Worm (Caenorhabditis elegans) whole organism, young adult: ENCODE data around the gene ptr-24.

Experiments
- B0261.1 ChIP-seq: sonication (generic microtip); optimal IDR thresholded peaks from 2 replicates; lab custom pipeline; 2016; ENCODE audit warnings: mild to moderate bottlenecking, missing genetic modification characterization, moderate library complexity, missing compliant biosample characterization
- F23B12.7 ChIP-seq: sonication (generic microtip); optimal IDR thresholded peaks from 2 replicates; lab custom pipeline; 2017; ENCODE audit warnings: missing genetic modification characterization, mild to moderate bottlenecking, missing compliant biosample characterization, antibody characterized with exemption, moderate library complexity; ENCODE audit not compliant: insufficient read depth
- cebp-1 ChIP-seq, 2 experiments: fragments of 200-800 bp in 1 of 2; sonication (Bioruptor generic) in 1 of 2; sonication (generic microtip) in 1 of 2; IDR thresholded peaks in 1 of 2; optimal IDR thresholded peaks in 1 of 2; 2 replicates each; pipeline versions ENCODE4 v1.3.6 to Lab custom; 2017 to 2022; ENCODE audit warnings: missing compliant biosample characterization in 2 of 2, missing genetic modification characterization in 2 of 2, mild to moderate bottlenecking in 1 of 2, missing genetic modification reagents in 1 of 2, moderate library complexity in 1 of 2
- ceh-91 ChIP-seq: fragments of 200-800 bp; sonication (Bioruptor generic); IDR thresholded peaks from 2 replicates; pipeline ENCODE4 v1.3.6; 2022; ENCODE audit warnings: missing genetic modification reagents, missing genetic modification characterization, missing compliant biosample characterization
- dpl-1 ChIP-seq: fragments of 150-350 bp; optimal IDR thresholded peaks from 2 replicates; lab custom pipeline; 2014; ENCODE audit warnings: missing biosample characterization, missing genetic modification reagents, missing genetic modification characterization
- snpc-4 ChIP-seq, 5 experiments: fragments of 150-350 bp in 1 of 5; sonication (generic microtip) in 4 of 5; optimal IDR thresholded peaks; 2 replicates each; lab custom pipeline; 2014 to 2018; ENCODE audit warnings: missing genetic modification characterization in 5 of 5, missing biosample characterization in 3 of 5, antibody characterized with exemption in 2 of 5, mild to moderate bottlenecking in 2 of 5, missing compliant biosample characterization in 2 of 5, missing genotype in 2 of 5, moderate library complexity in 2 of 5, missing genetic modification reagents in 1 of 5

DNA sequence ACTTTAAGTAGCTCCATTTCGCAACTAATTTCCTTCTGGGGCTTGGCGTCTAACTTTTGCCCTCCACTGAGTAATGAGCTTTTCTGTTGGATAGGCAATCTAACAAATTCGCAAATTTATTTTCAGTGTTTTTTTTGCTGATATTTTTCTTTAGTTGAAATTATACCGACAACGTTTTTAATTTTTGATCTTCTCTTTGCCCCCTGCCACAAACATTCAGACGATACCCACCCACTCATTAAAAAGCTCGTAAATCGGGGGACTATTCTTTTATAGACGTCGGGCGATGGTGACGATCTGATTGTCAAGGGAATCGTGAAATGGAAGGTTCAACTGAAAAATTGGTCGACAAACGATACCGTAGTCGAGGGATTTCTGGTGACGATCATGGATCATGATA is 14.1 kb upstream of the ptr-24 start:
- TF ChIP-seq B0261.1 (tag; lab: Kevin White, UChicago) (no peak), F23B12.7 (no peak), dpl-1 (GFP tag; lab: Kevin White, UChicago) (no peak), snpc-4 (GFP tag; optimal IDR thresholded peaks at IDR 0.05; lab: Kevin White, UChicago) (no peak), snpc-4 (tag; optimal IDR thresholded peaks at IDR 0.05; lab: Kevin White, UChicago) (no peak), ceh-91 (GFP tag; lab: Robert Waterston, UW) (no peak), cebp-1 (GFP tag; IDR thresholded peaks at IDR 0.05; lab: Robert Waterston, UW) (no peak), cebp-1 (tag; optimal IDR thresholded peaks at IDR 0.05; lab: Kevin White, UChicago) (no peak)
